Fruit fly (Drosophila melanogaster) whole organism, embryonic: ENCODE measurements around the gene ttm3.

Experiments used
- Asciz ChIP-seq: fragments of 200-800 bp; sonication (Bioruptor generic); optimal IDR thresholded peaks from 2 replicates; lab custom pipeline; 2017; ENCODE audit warnings: missing biosample characterization, mild to moderate bottlenecking, missing genetic modification characterization, missing genetic modification reagents
- B-H2 ChIP-seq: fragments of 200-800 bp; sonication (Bioruptor generic); optimal IDR thresholded peaks from 2 replicates; lab custom pipeline; 2018; ENCODE audit warnings: missing biosample characterization, mild to moderate bottlenecking, missing genetic modification characterization
- Bteb2 ChIP-seq: fragments of 200-800 bp; sonication (Bioruptor generic); optimal IDR thresholded peaks from 2 replicates; lab custom pipeline; 2016; ENCODE audit warnings: missing biosample characterization, missing genetic modification characterization
- CG1024 ChIP-seq: fragments of 200-800 bp; sonication (Bioruptor generic); IDR thresholded peaks from 2 replicates; pipeline ENCODE4 v1.3.6; 2022; ENCODE audit warnings: missing biosample characterization, missing genetic modification characterization
- CG12236 ChIP-seq: fragments of 200-800 bp; sonication (Bioruptor generic); optimal IDR thresholded peaks from 2 replicates; lab custom pipeline; 2016; ENCODE audit warnings: missing biosample characterization, missing genetic modification characterization
- CG13775 ChIP-seq: fragments of 200-800 bp; sonication (Bioruptor generic); optimal IDR thresholded peaks from 3 replicates; lab custom pipeline; 2017; ENCODE audit warnings: missing biosample characterization, mild to moderate bottlenecking, missing genetic modification characterization
- CG14014 ChIP-seq: fragments of 200-800 bp; sonication (Bioruptor generic); IDR thresholded peaks from 2 replicates; pipeline ENCODE4 v1.3.6; 2022; ENCODE audit warnings: missing biosample characterization, missing genetic modification characterization
- CG14860 ChIP-seq: fragments of 200-800 bp; sonication (Bioruptor generic); IDR thresholded peaks from 3 replicates; pipeline ENCODE4 v1.3.6; 2022; ENCODE audit warnings: missing biosample characterization, missing genetic modification characterization; ENCODE audit not compliant: partially characterized antibody
- CG15011 ChIP-seq: fragments of 200-800 bp; sonication (Bioruptor generic); optimal IDR thresholded peaks from 3 replicates; lab custom pipeline; 2018; ENCODE audit warnings: missing biosample characterization, mild to moderate bottlenecking, missing genetic modification characterization
- CG15479 ChIP-seq: fragments of 200-800 bp; sonication (Bioruptor generic); optimal IDR thresholded peaks from 3 replicates; lab custom pipeline; 2019; ENCODE audit warnings: missing biosample characterization, mild to moderate bottlenecking, missing genetic modification characterization, moderate library complexity
- CG1603 ChIP-seq: fragments of 200-800 bp; sonication (Bioruptor generic); optimal IDR thresholded peaks from 2 replicates; lab custom pipeline; 2019; ENCODE audit warnings: missing biosample characterization, mild to moderate bottlenecking, missing genetic modification characterization, moderate library complexity
- CG17359 ChIP-seq: fragments of 200-800 bp; sonication (Bioruptor generic); optimal IDR thresholded peaks from 3 replicates; lab custom pipeline; 2018; ENCODE audit warnings: missing biosample characterization, mild to moderate bottlenecking, missing genetic modification characterization, moderate library complexity
- CG17912 ChIP-seq: fragments of 200-800 bp; sonication (Bioruptor generic); optimal IDR thresholded peaks from 2 replicates; lab custom pipeline; 2018; ENCODE audit warnings: missing biosample characterization, mild to moderate bottlenecking, missing genetic modification characterization
- CG18476 ChIP-seq: fragments of 200-800 bp; sonication (Bioruptor generic); optimal IDR thresholded peaks from 2 replicates; lab custom pipeline; 2016; ENCODE audit warnings: missing biosample characterization, mild to moderate bottlenecking, missing genetic modification characterization
- CG18599 ChIP-seq: fragments of 200-800 bp; sonication (Bioruptor generic); optimal IDR thresholded peaks from 3 replicates; lab custom pipeline; 2017; ENCODE audit warnings: missing biosample characterization, missing genetic modification characterization, mild to moderate bottlenecking, moderate library complexity, missing genetic modification reagents
- CG2120 ChIP-seq: fragments of 200-800 bp; sonication (Bioruptor generic); optimal IDR thresholded peaks from 3 replicates; lab custom pipeline; 2016; ENCODE audit warnings: missing biosample characterization, missing genetic modification characterization
- CG2202 ChIP-seq: fragments of 200-800 bp; sonication (Bioruptor generic); optimal IDR thresholded peaks from 2 replicates; lab custom pipeline; 2018; ENCODE audit warnings: missing biosample characterization, mild to moderate bottlenecking, missing genetic modification characterization
- CG30020 ChIP-seq: fragments of 200-800 bp; optimal IDR thresholded peaks from 2 replicates; lab custom pipeline; 2019; ENCODE audit warnings: missing biosample characterization, mild to moderate bottlenecking, missing genetic modification characterization, moderate library complexity
- CG31224 ChIP-seq: fragments of 200-800 bp; sonication (Bioruptor generic); IDR thresholded peaks from 2 replicates; pipeline ENCODE4 v1.3.6; 2022; ENCODE audit warnings: missing biosample characterization, missing genetic modification characterization
- CG42726 ChIP-seq: fragments of 200-800 bp; sonication (Bioruptor generic); IDR thresholded peaks from 2 replicates; pipeline ENCODE4 v1.3.6; 2022; ENCODE audit warnings: missing biosample characterization, missing genetic modification characterization; ENCODE audit not compliant: partially characterized antibody
- CG7786 ChIP-seq: fragments of 200-800 bp; sonication (Bioruptor generic); optimal IDR thresholded peaks from 2 replicates; lab custom pipeline; 2016; ENCODE audit warnings: missing biosample characterization, missing genetic modification characterization
- D ChIP-seq, 2 experiments: fragments of 200-800 bp in 1 of 2; fragments of >200 bp in 1 of 2; sonication (Bioruptor generic) in 1 of 2; optimal IDR thresholded peaks; 2 replicates in 1 of 2; 3 replicates in 1 of 2; lab custom pipeline; 2017; ENCODE audit warnings: mild to moderate bottlenecking in 1 of 2, missing biosample characterization in 1 of 2, missing genetic modification characterization in 1 of 2, missing genetic modification reagents in 1 of 2
- D19B ChIP-seq: fragments of 200-800 bp; sonication (Bioruptor generic); optimal IDR thresholded peaks from 2 replicates; lab custom pipeline; 2017; ENCODE audit warnings: missing biosample characterization, mild to moderate bottlenecking, missing genetic modification characterization
- Dll ChIP-seq: fragments of 200-800 bp; sonication (Bioruptor generic); IDR thresholded peaks from 4 replicates; pipeline ENCODE4 v1.3.6; 2022; ENCODE audit warnings: missing biosample characterization, missing genetic modification characterization; ENCODE audit not compliant: partially characterized antibody
- Gug ChIP-seq: fragments of 200-800 bp; sonication (Bioruptor generic); IDR thresholded peaks from 4 replicates; pipeline ENCODE4 v1.3.6; 2022; ENCODE audit warnings: missing biosample characterization, missing genetic modification characterization
- HLHmδ ChIP-seq: fragments of 200-800 bp; sonication (Bioruptor generic); optimal IDR thresholded peaks from 2 replicates; lab custom pipeline; 2018; ENCODE audit warnings: missing biosample characterization, mild to moderate bottlenecking, missing genetic modification characterization, moderate library complexity
- Hmx ChIP-seq: fragments of 200-800 bp; sonication (Bioruptor generic); optimal IDR thresholded peaks from 2 replicates; lab custom pipeline; 2016; ENCODE audit warnings: missing biosample characterization, missing genetic modification characterization
- Jarid2 ChIP-seq: fragments of 200-800 bp; sonication (Bioruptor generic); optimal IDR thresholded peaks from 3 replicates; lab custom pipeline; 2017; ENCODE audit warnings: mild to moderate bottlenecking, missing biosample characterization, missing genetic modification reagents, missing genetic modification characterization
- Kr ChIP-seq: fragments of 200-800 bp; sonication (Bioruptor generic); optimal IDR thresholded peaks from 2 replicates; lab custom pipeline; 2017; ENCODE audit warnings: missing biosample characterization, mild to moderate bottlenecking, missing genetic modification characterization
- Neu2 ChIP-seq: fragments of 200-800 bp; sonication (Bioruptor generic); optimal IDR thresholded peaks from 3 replicates; lab custom pipeline; 2016; ENCODE audit warnings: missing biosample characterization, missing genetic modification characterization, borderline replicate concordance
- PHDP ChIP-seq: fragments of 200-800 bp; sonication (Bioruptor generic); optimal IDR thresholded peaks from 3 replicates; lab custom pipeline; 2018; ENCODE audit warnings: missing biosample characterization, mild to moderate bottlenecking, missing genetic modification characterization, moderate library complexity
- Scr ChIP-seq: fragments of 200-800 bp; sonication (Bioruptor generic); IDR thresholded peaks from 2 replicates; pipeline ENCODE4 v1.3.6; 2022; ENCODE audit warnings: missing biosample characterization, missing genetic modification characterization; ENCODE audit not compliant: partially characterized antibody
- Sry-δ ChIP-seq: fragments of 200-800 bp; sonication (Bioruptor generic); optimal IDR thresholded peaks from 2 replicates; lab custom pipeline; 2016; ENCODE audit warnings: missing biosample characterization, missing genetic modification characterization
- Xbp1 ChIP-seq: fragments of 200-800 bp; sonication (Bioruptor generic); optimal IDR thresholded peaks from 3 replicates; lab custom pipeline; 2016; ENCODE audit warnings: missing biosample characterization, mild to moderate bottlenecking, missing genetic modification characterization
- YL-1 ChIP-seq: fragments of 200-800 bp; sonication (Bioruptor generic); optimal IDR thresholded peaks from 3 replicates; lab custom pipeline; 2017; ENCODE audit warnings: missing biosample characterization, mild to moderate bottlenecking, missing genetic modification characterization
- ab ChIP-seq: fragments of 200-800 bp; sonication (Bioruptor generic); optimal IDR thresholded peaks from 2 replicates; lab custom pipeline; 2016; ENCODE audit warnings: missing biosample characterization, missing genetic modification characterization
- az2 ChIP-seq: fragments of 200-800 bp; sonication (Bioruptor generic); optimal IDR thresholded peaks from 3 replicates; lab custom pipeline; 2016; ENCODE audit warnings: missing biosample characterization, missing genetic modification characterization
- bcd ChIP-seq: fragments of 200-800 bp; sonication (Bioruptor generic); optimal IDR thresholded peaks from 2 replicates; lab custom pipeline; 2017; ENCODE audit warnings: missing biosample characterization, mild to moderate bottlenecking, missing genetic modification characterization
- chinmo ChIP-seq: fragments of 200-800 bp; sonication (Bioruptor generic); IDR thresholded peaks from 4 replicates; pipeline ENCODE4 v1.3.6; 2022; ENCODE audit warnings: missing biosample characterization, missing genetic modification characterization; ENCODE audit not compliant: partially characterized antibody
- cwo ChIP-seq: fragments of 200-800 bp; sonication (Bioruptor generic); optimal IDR thresholded peaks from 3 replicates; lab custom pipeline; 2017; ENCODE audit warnings: missing biosample characterization, missing genetic modification characterization, mild to moderate bottlenecking, moderate library complexity, missing genetic modification reagents
- en ChIP-seq: fragments of 200-800 bp; sonication (Bioruptor generic); optimal IDR thresholded peaks from 2 replicates; lab custom pipeline; 2016; ENCODE audit warnings: missing biosample characterization, missing genetic modification characterization
- eve ChIP-seq, 2 experiments: fragments of >200 bp; optimal IDR thresholded peaks; 2 replicates each; lab custom pipeline; 2017; ENCODE audit warnings: missing biosample characterization in 2 of 2, missing genetic modification characterization in 2 of 2
- grn ChIP-seq: fragments of 200-800 bp; sonication (Bioruptor generic); optimal IDR thresholded peaks from 3 replicates; lab custom pipeline; 2017; ENCODE audit warnings: missing biosample characterization, missing genetic modification characterization
- knrl ChIP-seq: fragments of 200-800 bp; sonication (Bioruptor generic); IDR thresholded peaks from 3 replicates; pipeline ENCODE4 v1.3.6; 2022; ENCODE audit warnings: missing biosample characterization, missing genetic modification characterization; ENCODE audit not compliant: partially characterized antibody
- lov ChIP-seq, 2 experiments: fragments of 200-800 bp in 1 of 2; fragments of >200 bp in 1 of 2; sonication (Bioruptor generic) in 1 of 2; IDR thresholded peaks in 1 of 2; optimal IDR thresholded peaks in 1 of 2; 2 replicates in 1 of 2; 3 replicates in 1 of 2; pipeline versions ENCODE4 v1.3.6 to Lab custom; 2017 to 2022; ENCODE audit warnings: missing biosample characterization in 1 of 2, missing genetic modification characterization in 1 of 2
- nau ChIP-seq: fragments of 200-800 bp; sonication (Bioruptor generic); optimal IDR thresholded peaks from 3 replicates; lab custom pipeline; 2017; ENCODE audit warnings: missing biosample characterization, mild to moderate bottlenecking, missing genetic modification characterization, missing genetic modification reagents
- p53 ChIP-seq: fragments of 200-800 bp; sonication (Bioruptor generic); optimal IDR thresholded peaks from 2 replicates; lab custom pipeline; 2016; ENCODE audit warnings: missing biosample characterization, missing genetic modification characterization
- pho ChIP-seq: fragments of 200-800 bp; sonication (Bioruptor generic); optimal IDR thresholded peaks from 2 replicates; lab custom pipeline; 2016; ENCODE audit warnings: missing biosample characterization, missing genetic modification characterization
- tgo ChIP-seq: fragments of 200-800 bp; sonication (Bioruptor generic); IDR thresholded peaks from 3 replicates; pipeline ENCODE4 v1.3.6; 2022; ENCODE audit warnings: missing biosample characterization, missing genetic modification characterization

The ttm3 gene

DNA sequence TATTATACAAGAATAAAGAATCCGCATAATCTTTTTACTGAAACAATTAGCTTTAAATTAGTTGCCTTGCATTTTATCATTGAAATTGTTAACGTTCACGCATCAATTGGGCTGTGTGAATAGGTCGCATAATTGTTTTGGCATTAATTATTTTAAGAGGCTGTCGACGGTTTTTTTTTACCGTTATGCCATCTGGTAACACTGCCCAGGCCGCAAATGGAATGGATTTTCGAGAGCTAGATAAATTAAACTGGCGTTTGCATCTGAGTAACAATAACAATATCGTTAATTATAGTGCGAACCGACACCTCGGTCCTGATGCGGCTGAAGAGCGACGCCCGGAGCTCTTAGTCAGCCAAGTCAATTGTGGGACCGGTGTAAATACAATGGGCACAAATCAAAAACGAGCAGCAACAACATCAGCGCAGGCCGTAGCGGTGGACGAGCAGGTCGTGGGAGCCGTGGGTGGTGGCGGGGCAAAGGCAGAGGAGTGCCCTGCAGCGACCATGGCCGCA, 42.3 kb downstream of the ttm3 start (continued):
- TF ChIP-seq CG7786 (GFP tag; lab: Kevin White, UChicago) (no peak), CG13775 (no peak), knrl (GFP tag; lab: Robert Waterston, UW) (no peak; the same call in 2 of the 3 replicates), pho (GFP tag; lab: Kevin White, UChicago) (no peak), chinmo (no peak), cwo (GFP tag; lab: Kevin White, UChicago) (no peak), B-H2 (GFP tag; lab: Kevin White, UChicago) (no peak), CG14860 (GFP tag; lab: Robert Waterston, UW) (no peak), CG1603 (tag; lab: Kevin White, UChicago) (peak; percentile 88), Jarid2 (GFP tag; lab: Kevin White, UChicago) (no peak), HLHmδ (GFP tag; lab: Kevin White, UChicago) (no peak), grn (GFP tag; lab: Kevin White, UChicago) (no peak), Neu2 (GFP tag; lab: Kevin White, UChicago) (no peak), en (GFP tag; lab: Kevin White, UChicago) (no peak), D19B (GFP tag; lab: Kevin White, UChicago) (no peak), CG2202 (tag; lab: Kevin White, UChicago) (no peak), CG14014 (no peak), PHDP (tag; lab: Kevin White, UChicago) (no peak), p53 (GFP tag; lab: Kevin White, UChicago) (no peak), CG17359 (tag; lab: Kevin White, UChicago) (no peak), Hmx (GFP tag; lab: Kevin White, UChicago) (no peak), CG15011 (no peak), Scr (GFP tag; lab: Robert Waterston, UW) (no peak), CG42726 (GFP tag; lab: Robert Waterston, UW) (no peak; the same call in none of the 2 replicates), Dll (0 out of 4 replicates have a peak, but pooled peaks have one; percentile 19), Sry-δ (GFP tag; lab: Kevin White, UChicago) (peak; percentile 27), Kr (GFP tag; lab: Kevin White, UChicago) (no peak), CG15479 (no peak), Gug (no peak), CG18476 (GFP tag; lab: Kevin White, UChicago) (no peak), D (optimal IDR thresholded peaks at IDR 0.05; lab: Kevin White, UChicago) (no peak), D (GFP tag; optimal IDR thresholded peaks at IDR 0.05; lab: Kevin White, UChicago) (no peak), tgo (GFP tag; lab: Robert Waterston, UW) (no peak), lov (optimal IDR thresholded peaks at IDR 0.05; lab: Kevin White, UChicago) (no peak), lov (GFP tag; IDR thresholded peaks at IDR 0.05; lab: Robert Waterston, UW) (no peak), Asciz (GFP tag; lab: Kevin White, UChicago) (no peak), CG31224 (GFP tag; lab: Robert Waterston, UW) (no peak), YL-1 (peak; percentile 28), bcd (no peak), ab (no peak), CG1024 (peak; percentile 97), az2 (GFP tag; lab: Kevin White, UChicago) (no peak), Bteb2 (GFP tag; lab: Kevin White, UChicago) (no peak), CG12236 (GFP tag; lab: Kevin White, UChicago) (no peak), CG18599 (GFP tag; lab: Kevin White, UChicago) (no peak), CG17912 (GFP tag; lab: Kevin White, UChicago) (no peak), CG2120 (GFP tag; lab: Kevin White, UChicago) (no peak), eve (GFP tag; optimal IDR thresholded peaks at IDR 0.05; lab: Kevin White, UChicago) (no peak), nau (no peak), Xbp1 (GFP tag; lab: Kevin White, UChicago) (peak; percentile 4), CG30020 (tag; lab: Kevin White, UChicago) (peak; percentile 96)
